Worm (Caenorhabditis elegans): ENCODE data around the gene xbp-1.

ce11 chrIII:4236178-4236577 lies 42.6 kb downstream of the xbp-1 start:
- TF ChIP-seq tab-1 (GFP tag; IDR thresholded peaks at IDR 0.05) (no peak), klf-2 (GFP tag; conservative IDR thresholded peaks at IDR 0.05) (no peak), ztf-29 (GFP tag; IDR thresholded peaks at IDR 0.05) (no peak), flt-1 (GFP tag; IDR thresholded peaks at IDR 0.05) (no peak), T22C8.4 (GFP tag; IDR thresholded peaks at IDR 0.05) (no peak), ref-1 (GFP tag; conservative IDR thresholded peaks at IDR 0.05) (no peak), med-1 (GFP tag; optimal IDR thresholded peaks at IDR 0.05; ENCODE audit: insufficient read depth) (no peak)

Data from whole organism, midembryonic.